Worm (Caenorhabditis elegans): ENCODE results near the gene C34F6.7.

The C34F6.7 gene

DNA sequence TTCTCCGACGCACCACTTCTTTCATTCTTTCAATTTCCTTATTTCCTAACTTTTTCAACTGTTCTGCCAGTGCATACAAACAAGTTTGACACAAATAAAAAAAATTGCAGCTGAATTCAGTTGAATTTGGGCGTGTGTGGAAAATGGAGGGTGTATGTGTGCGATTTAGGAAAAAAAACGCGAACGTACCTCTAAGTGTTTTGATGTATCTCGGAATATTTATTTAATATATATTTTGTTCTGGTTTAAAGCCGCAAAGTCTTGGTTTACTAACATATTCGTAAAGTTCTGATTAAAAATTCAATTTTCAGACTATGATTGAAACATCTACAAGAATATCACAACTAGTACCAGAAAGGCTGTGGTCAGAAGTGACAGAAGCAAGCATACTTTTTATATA, 29.8 kb downstream of the C34F6.7 start, which contains the start of gene gnrr-7 (continued):
- TF ChIP-seq lin-38 (GFP tag; IDR thresholded peaks at IDR 0.05), result no peak
- no peak for TF ChIP-seq lin-29 (GFP tag; IDR thresholded peaks at IDR 0.05)
- TF ChIP-seq lin-15B (tag; optimal IDR thresholded peaks at IDR 0.05), result no peak
- no peak for TF ChIP-seq ceh-32 (tag; optimal IDR thresholded peaks at IDR 0.05; ENCODE audit: poor library complexity)
- no peak for TF ChIP-seq ceh-82 (tag; optimal IDR thresholded peaks at IDR 0.05)

DNA sequence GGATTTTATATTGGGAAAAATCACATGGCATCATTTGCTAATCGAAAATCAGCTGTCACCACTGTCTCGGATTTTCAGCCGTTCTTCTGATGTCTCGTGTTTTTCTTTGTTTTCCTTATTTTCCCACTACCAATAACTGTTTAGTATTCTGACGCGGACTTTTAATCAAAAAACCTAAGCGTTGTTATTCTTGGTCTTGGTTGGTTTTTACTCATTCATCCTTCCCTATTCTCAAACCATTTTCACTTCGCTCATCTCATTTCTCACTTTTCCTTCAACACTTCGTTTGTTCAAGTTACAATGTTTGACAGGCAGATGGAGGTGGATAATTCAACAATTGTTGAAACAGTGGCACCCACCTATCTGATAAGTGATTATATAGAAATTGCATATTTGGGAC, 36.7 kb downstream of the C34F6.7 start, which contains the start of gene gnrr-6:
Gene gnrr-6 (plus strand): TSS at position 301 of the 400 bp plus-strand sequence.
- TF ChIP-seq lir-3 (tag; optimal IDR thresholded peaks at IDR 0.05) (no peak), D1046.2 (GFP tag; IDR thresholded peaks at IDR 0.05) (no peak), ama-1 (optimal IDR thresholded peaks at IDR 0.05) (no peak), ctbp-1 (GFP tag; IDR thresholded peaks at IDR 0.05) (no peak), ceh-82 (tag; optimal IDR thresholded peaks at IDR 0.05) (no peak), mxl-2 (GFP tag; conservative IDR thresholded peaks at IDR 0.05) (no peak), mxl-3 (GFP tag; optimal IDR thresholded peaks at IDR 0.05) (no peak), ceh-62 (tag; optimal IDR thresholded peaks at IDR 0.05) (no peak), vab-7 (GFP tag; IDR thresholded peaks at IDR 0.05) (no peak), ZK337.2 (GFP tag; IDR thresholded peaks at IDR 0.05) (no peak), ztf-7 (tag; optimal IDR thresholded peaks at IDR 0.05) (no peak), fkh-10 (GFP tag; optimal IDR thresholded peaks at IDR 0.05) (no peak), lsy-2 (tag; optimal IDR thresholded peaks at IDR 0.05) (no peak), nhr-48 (tag; optimal IDR thresholded peaks at IDR 0.05) (no peak), F26F4.8 (GFP tag; conservative IDR thresholded peaks at IDR 0.05) (no peak), dmd-9 (GFP tag; IDR thresholded peaks at IDR 0.05) (no peak), nhr-41 (GFP tag; IDR thresholded peaks at IDR 0.05) (no peak), arid-1 (GFP tag; conservative IDR thresholded peaks at IDR 0.05) (no peak), dve-1 (tag; optimal IDR thresholded peaks at IDR 0.05; ENCODE audit: insufficient read depth) (no peak), mes-2 (tag; optimal IDR thresholded peaks at IDR 0.05; ENCODE audit: poor library complexity, severe bottlenecking) (no peak)

DNA sequence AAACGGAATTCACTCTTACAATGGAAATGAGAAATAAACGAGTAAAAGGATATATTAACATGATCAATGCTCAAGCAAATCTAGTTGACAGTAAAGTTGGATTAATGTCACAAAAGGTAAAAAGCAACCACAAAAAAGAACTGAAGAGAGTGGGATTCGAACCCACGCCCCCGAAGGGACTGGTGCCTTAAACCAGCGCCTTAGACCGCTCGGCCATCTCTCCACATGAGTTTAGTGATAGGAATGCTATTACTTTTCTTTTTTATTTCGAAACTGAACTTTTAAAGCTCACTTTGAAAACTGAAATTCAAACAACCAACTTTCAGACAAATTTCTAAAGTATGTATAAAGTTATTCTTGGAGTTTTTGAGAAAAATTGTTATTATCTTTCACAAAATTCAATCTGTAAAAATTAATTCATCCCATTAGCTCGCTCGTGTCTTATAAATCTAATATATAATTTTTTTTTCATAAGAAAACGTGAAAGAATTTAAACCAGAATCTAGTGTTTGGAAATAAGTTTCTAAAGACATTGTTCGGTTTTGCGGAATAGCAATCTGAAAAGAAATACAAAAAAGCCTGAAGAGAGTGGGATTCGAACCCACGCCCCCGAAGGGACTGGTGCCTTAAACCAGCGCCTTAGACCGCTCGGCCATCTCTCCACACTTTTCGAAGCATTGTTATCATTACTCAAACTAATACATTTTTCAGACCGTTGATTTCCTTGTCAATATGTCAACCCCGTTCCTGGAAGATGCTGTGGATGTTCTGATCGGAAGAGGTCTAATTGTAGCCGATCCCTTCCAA, 52.3 kb downstream of the C34F6.7 start:
- TF ChIP-seq lin-1 (GFP tag; IDR thresholded peaks at IDR 0.05) (no peak), ctbp-1 (GFP tag; IDR thresholded peaks at IDR 0.05) (peak; percentile 56; the same call in 1 of the 2 replicates), ceh-28 (tag; optimal IDR thresholded peaks at IDR 0.05) (no peak), madf-5 (GFP tag; IDR thresholded peaks at IDR 0.05) (peak; percentile 25 to 63; a peak in 1 of 4 replicates), mep-1 (tag; optimal IDR thresholded peaks at IDR 0.05) (no peak), daf-8 (GFP tag; IDR thresholded peaks at IDR 0.05) (no peak), sdz-12 (GFP tag; optimal IDR thresholded peaks at IDR 0.05) (no peak), spr-3 (GFP tag; optimal IDR thresholded peaks at IDR 0.05) (peak; percentile 24), saeg-2 (GFP tag; IDR thresholded peaks at IDR 0.05) (0 out of 2 replicates have a peak, but pooled peaks have one; percentile 34), dve-1 (tag; optimal IDR thresholded peaks at IDR 0.05; ENCODE audit: insufficient read depth) (no peak), tra-1 (GFP tag; IDR thresholded peaks at IDR 0.05) (peak; percentile 17), mdt-29 (GFP tag; IDR thresholded peaks at IDR 0.05) (peak; percentile 36; the same call in 1 of the 2 replicates), Y105C5A.15 (GFP tag; IDR thresholded peaks at IDR 0.05) (peak; percentile 62; the same call in 1 of the 2 replicates), F44E2.7 (GFP tag; IDR thresholded peaks at IDR 0.05) (peak; percentile 70; the same call in 1 of the 2 replicates), vab-7 (GFP tag; IDR thresholded peaks at IDR 0.05) (peak; percentile 67), rbr-2 (tag; optimal IDR thresholded peaks at IDR 0.05) (peak; percentile 15), aha-1 (tag) (peak; percentile 40), duxl-1 (tag; optimal IDR thresholded peaks at IDR 0.05; ENCODE audit: poor library complexity) (peak; percentile 39), pha-4 (GFP tag; IDR thresholded peaks at IDR 0.05) (peak; percentile 41; the same call in 1 of the 2 replicates), pha-4 (tag; optimal IDR thresholded peaks at IDR 0.05) (no peak), F26F4.8 (GFP tag; conservative IDR thresholded peaks at IDR 0.05) (peak; percentile 67), unc-39 (tag; optimal IDR thresholded peaks at IDR 0.05) (no peak), nhr-77 (tag; optimal IDR thresholded peaks at IDR 0.05) (no peak), nhr-102 (tag; optimal IDR thresholded peaks at IDR 0.05) (no peak), snpc-4 (tag; optimal IDR thresholded peaks at IDR 0.05) (no peak), lim-7 (GFP tag; IDR thresholded peaks at IDR 0.05) (peak; percentile 84), arid-1 (GFP tag; conservative IDR thresholded peaks at IDR 0.05) (0 out of 2 replicates have a peak, but pooled peaks have one; percentile 47)

Measured in whole organism, L4 larva.